Fruit fly (Drosophila melanogaster) whole organism, embryonic: ENCODE data around the gene fwd.

Source experiments
- BEAF-32 ChIP-seq: fragments of 200-800 bp; sonication (Bioruptor generic); optimal IDR thresholded peaks from 3 replicates; lab custom pipeline; 2017; ENCODE audit warnings: missing biosample characterization, missing genetic modification characterization, mild to moderate bottlenecking, moderate library complexity, missing genetic modification reagents
- CG10565 ChIP-seq: fragments of 200-800 bp; sonication (Bioruptor generic); optimal IDR thresholded peaks from 3 replicates; lab custom pipeline; 2016; ENCODE audit warnings: missing biosample characterization, mild to moderate bottlenecking, missing genetic modification characterization
- CG10959 ChIP-seq: fragments of 200-800 bp; sonication (Bioruptor generic); IDR thresholded peaks from 2 replicates; pipeline ENCODE4 v1.3.6; 2022; ENCODE audit warnings: missing biosample characterization, missing genetic modification characterization
- CG11085 ChIP-seq: fragments of 200-800 bp; sonication (Bioruptor generic); IDR thresholded peaks from 2 replicates; pipeline ENCODE4 v1.3.6; 2022; ENCODE audit warnings: missing biosample characterization, missing genetic modification characterization
- CG12769 ChIP-seq: fragments of 200-800 bp; sonication (Bioruptor generic); optimal IDR thresholded peaks from 2 replicates; lab custom pipeline; 2019; ENCODE audit warnings: missing biosample characterization, mild to moderate bottlenecking, missing genetic modification characterization, moderate library complexity
- CG13287 ChIP-seq: fragments of 200-800 bp; sonication (Bioruptor generic); IDR thresholded peaks from 2 replicates; pipeline ENCODE4 v1.3.6; 2022; ENCODE audit warnings: missing biosample characterization, missing genetic modification characterization; ENCODE audit not compliant: partially characterized antibody
- CG1603 ChIP-seq: fragments of 200-800 bp; sonication (Bioruptor generic); optimal IDR thresholded peaks from 2 replicates; lab custom pipeline; 2019; ENCODE audit warnings: missing biosample characterization, mild to moderate bottlenecking, missing genetic modification characterization, moderate library complexity
- CG16779 ChIP-seq: fragments of 200-800 bp; sonication (Bioruptor generic); IDR thresholded peaks from 2 replicates; pipeline ENCODE4 v1.3.6; 2022; ENCODE audit warnings: missing biosample characterization, missing genetic modification characterization
- CG16863 ChIP-seq: fragments of 200-800 bp; sonication (Bioruptor generic); optimal IDR thresholded peaks from 3 replicates; lab custom pipeline; 2016; ENCODE audit warnings: missing biosample characterization, missing genetic modification characterization
- CG18011 ChIP-seq: fragments of 200-800 bp; sonication (Bioruptor generic); optimal IDR thresholded peaks from 2 replicates; lab custom pipeline; 2017; ENCODE audit warnings: missing biosample characterization, missing genetic modification characterization, mild to moderate bottlenecking, moderate library complexity, missing genotype
- CG2712 ChIP-seq: fragments of 200-800 bp; optimal IDR thresholded peaks from 3 replicates; lab custom pipeline; 2019; ENCODE audit warnings: missing biosample characterization, mild to moderate bottlenecking, missing genetic modification characterization, moderate library complexity
- CG4820 ChIP-seq: fragments of 200-800 bp; sonication (Bioruptor generic); optimal IDR thresholded peaks from 3 replicates; lab custom pipeline; 2016; ENCODE audit warnings: missing biosample characterization, missing genetic modification characterization
- CG6683 ChIP-seq: fragments of 200-800 bp; sonication (Bioruptor generic); optimal IDR thresholded peaks from 2 replicates; lab custom pipeline; 2017; ENCODE audit warnings: missing biosample characterization, mild to moderate bottlenecking, missing genetic modification characterization, missing genetic modification reagents
- CG6765 ChIP-seq: fragments of 200-800 bp; sonication (Bioruptor generic); optimal IDR thresholded peaks from 3 replicates; lab custom pipeline; 2017; ENCODE audit warnings: missing biosample characterization, mild to moderate bottlenecking, missing genetic modification characterization
- CG7372 ChIP-seq: fragments of 200-800 bp; sonication (Bioruptor generic); IDR thresholded peaks from 2 replicates; pipeline ENCODE4 v1.3.6; 2022; ENCODE audit warnings: missing biosample characterization, missing genetic modification characterization
- CG9215 ChIP-seq: fragments of 200-800 bp; sonication (Bioruptor generic); IDR thresholded peaks from 2 replicates; pipeline ENCODE4 v1.3.6; 2022; ENCODE audit warnings: missing biosample characterization, missing genetic modification characterization
- Deaf1 ChIP-seq: fragments of 200-800 bp; optimal IDR thresholded peaks from 3 replicates; lab custom pipeline; 2019; ENCODE audit warnings: missing biosample characterization, mild to moderate bottlenecking, missing genetic modification characterization, moderate library complexity
- Jarid2 ChIP-seq: fragments of 200-800 bp; sonication (Bioruptor generic); optimal IDR thresholded peaks from 3 replicates; lab custom pipeline; 2017; ENCODE audit warnings: mild to moderate bottlenecking, missing biosample characterization, missing genetic modification reagents, missing genetic modification characterization
- MTF-1 ChIP-seq: fragments of 200-800 bp; sonication (Bioruptor generic); optimal IDR thresholded peaks from 2 replicates; lab custom pipeline; 2018; ENCODE audit warnings: missing biosample characterization, mild to moderate bottlenecking, missing genetic modification characterization, borderline replicate concordance
- Med ChIP-seq: fragments of 200-800 bp; sonication (Bioruptor generic); peaks from one replicate; lab custom pipeline; 2016; ENCODE audit warnings: missing biosample characterization, missing genetic modification characterization, mild to moderate bottlenecking, inconsistent platforms, moderate library complexity
- Sox102F ChIP-seq: fragments of 200-800 bp; sonication (Bioruptor generic); optimal IDR thresholded peaks from 2 replicates; lab custom pipeline; 2018; ENCODE audit warnings: missing biosample characterization, mild to moderate bottlenecking, missing genetic modification characterization, moderate library complexity
- Ssrp ChIP-seq: fragments of 200-800 bp; sonication (Bioruptor generic); optimal IDR thresholded peaks from 2 replicates; lab custom pipeline; 2018; ENCODE audit warnings: missing biosample characterization, mild to moderate bottlenecking, missing genetic modification characterization, moderate library complexity
- ac ChIP-seq: fragments of 200-800 bp; sonication (Bioruptor generic); optimal IDR thresholded peaks from 3 replicates; lab custom pipeline; 2017; ENCODE audit warnings: missing biosample characterization, mild to moderate bottlenecking, missing genetic modification characterization
- ato ChIP-seq: fragments of 200-800 bp; sonication (Bioruptor generic); IDR thresholded peaks from 2 replicates; pipeline ENCODE4 v1.3.6; 2022; ENCODE audit warnings: missing biosample characterization, missing genetic modification characterization; ENCODE audit not compliant: partially characterized antibody
- cad ChIP-seq: fragments of >200 bp; optimal IDR thresholded peaks from 2 replicates; lab custom pipeline; 2017; ENCODE audit warnings: missing biosample characterization, missing genetic modification characterization
- crc ChIP-seq: fragments of 200-800 bp; sonication (Bioruptor generic); optimal IDR thresholded peaks from 2 replicates; lab custom pipeline; 2016; ENCODE audit warnings: missing biosample characterization, missing genetic modification characterization
- crp ChIP-seq, 2 experiments: fragments of 200-800 bp; sonication (Bioruptor generic); optimal IDR thresholded peaks; 2 replicates in 1 of 2; 3 replicates in 1 of 2; lab custom pipeline; 2017; ENCODE audit warnings: missing biosample characterization in 2 of 2, missing genetic modification characterization in 2 of 2, mild to moderate bottlenecking in 1 of 2, moderate library complexity in 1 of 2
- da ChIP-seq: fragments of 200-800 bp; sonication (Bioruptor generic); optimal IDR thresholded peaks from 2 replicates; lab custom pipeline; 2016; ENCODE audit warnings: missing biosample characterization, missing genetic modification characterization
- danr ChIP-seq: fragments of 200-800 bp; sonication (Bioruptor generic); IDR thresholded peaks from 2 replicates; pipeline ENCODE4 v1.3.6; 2022; ENCODE audit warnings: missing biosample characterization, missing genetic modification characterization
- disco-r ChIP-seq: fragments of 200-800 bp; sonication (Bioruptor generic); optimal IDR thresholded peaks from 2 replicates; lab custom pipeline; 2016; ENCODE audit warnings: missing biosample characterization, missing genetic modification characterization
- dm ChIP-seq: fragments of 200-800 bp; sonication (Bioruptor generic); optimal IDR thresholded peaks from 3 replicates; lab custom pipeline; 2016; ENCODE audit warnings: missing biosample characterization, missing genetic modification characterization
- emc ChIP-seq: fragments of 200-800 bp; sonication (Bioruptor generic); optimal IDR thresholded peaks from 2 replicates; lab custom pipeline; 2016; ENCODE audit warnings: missing biosample characterization, missing genetic modification characterization
- ems ChIP-seq: fragments of 200-800 bp; sonication (Bioruptor generic); optimal IDR thresholded peaks from 3 replicates; lab custom pipeline; 2016; ENCODE audit warnings: missing biosample characterization, missing genetic modification characterization
- eve ChIP-seq, 2 experiments: fragments of >200 bp; optimal IDR thresholded peaks; 2 replicates each; lab custom pipeline; 2017; ENCODE audit warnings: missing biosample characterization in 2 of 2, missing genetic modification characterization in 2 of 2
- fu2 ChIP-seq: fragments of 200-800 bp; sonication (Bioruptor generic); optimal IDR thresholded peaks from 2 replicates; lab custom pipeline; 2016; ENCODE audit warnings: missing biosample characterization, missing genetic modification characterization
- gsb-n ChIP-seq: fragments of 200-800 bp; sonication (Bioruptor generic); optimal IDR thresholded peaks from 3 replicates; lab custom pipeline; 2018; ENCODE audit warnings: missing biosample characterization, mild to moderate bottlenecking, missing genetic modification characterization
- ind ChIP-seq: fragments of 200-800 bp; sonication (Bioruptor generic); optimal IDR thresholded peaks from 3 replicates; lab custom pipeline; 2016; ENCODE audit warnings: missing biosample characterization, missing genetic modification characterization
- lbe ChIP-seq: fragments of 200-800 bp; sonication (Bioruptor generic); optimal IDR thresholded peaks from 2 replicates; lab custom pipeline; 2016; ENCODE audit warnings: missing biosample characterization, mild to moderate bottlenecking, missing genetic modification characterization
- luna ChIP-seq: fragments of 200-800 bp; sonication (Bioruptor generic); optimal IDR thresholded peaks from 2 replicates; lab custom pipeline; 2016; ENCODE audit warnings: missing biosample characterization, missing genetic modification characterization
- nerfin-1 ChIP-seq: fragments of 200-800 bp; sonication (Bioruptor generic); optimal IDR thresholded peaks from 3 replicates; lab custom pipeline; 2019; ENCODE audit warnings: missing biosample characterization, mild to moderate bottlenecking, missing genetic modification characterization, moderate library complexity
- pfk ChIP-seq: fragments of 200-800 bp; sonication (Bioruptor generic); optimal IDR thresholded peaks from 2 replicates; lab custom pipeline; 2018; ENCODE audit warnings: missing biosample characterization, mild to moderate bottlenecking, missing genetic modification characterization, moderate library complexity
- pho ChIP-seq: fragments of 200-800 bp; sonication (Bioruptor generic); optimal IDR thresholded peaks from 2 replicates; lab custom pipeline; 2016; ENCODE audit warnings: missing biosample characterization, missing genetic modification characterization
- schlank ChIP-seq: fragments of 200-800 bp; sonication (Bioruptor generic); optimal IDR thresholded peaks from 2 replicates; lab custom pipeline; 2018; ENCODE audit warnings: missing biosample characterization, mild to moderate bottlenecking, missing genetic modification characterization
- slou ChIP-seq: fragments of 200-800 bp; sonication (Bioruptor generic); optimal IDR thresholded peaks from 3 replicates; lab custom pipeline; 2016; ENCODE audit warnings: missing biosample characterization, missing genetic modification characterization
- stwl ChIP-seq: fragments of 200-800 bp; sonication (Bioruptor generic); optimal IDR thresholded peaks from 3 replicates; lab custom pipeline; 2018; ENCODE audit warnings: missing biosample characterization, mild to moderate bottlenecking, missing genetic modification characterization, moderate library complexity
- usp ChIP-seq: fragments of >200 bp; optimal IDR thresholded peaks from 2 replicates; lab custom pipeline; 2017; ENCODE audit warnings: missing biosample characterization, missing genetic modification characterization
- vnd ChIP-seq: fragments of 200-800 bp; sonication (Bioruptor generic); IDR thresholded peaks from 3 replicates; pipeline ENCODE4 v1.3.6; 2022; ENCODE audit warnings: missing biosample characterization, missing genetic modification characterization; ENCODE audit not compliant: partially characterized antibody
- vvl ChIP-seq: fragments of 200-800 bp; sonication (Bioruptor generic); IDR thresholded peaks from 2 replicates; pipeline ENCODE4 v1.3.6; 2022; ENCODE audit warnings: missing biosample characterization, missing genetic modification characterization
- zen ChIP-seq: fragments of 200-800 bp; sonication (Bioruptor generic); optimal IDR thresholded peaks from 3 replicates; lab custom pipeline; 2018; ENCODE audit warnings: missing biosample characterization, mild to moderate bottlenecking, missing genetic modification characterization, moderate library complexity

Gene fwd

dm6 chr3L:270760-271500, 48.8 kb downstream of the fwd start, which contains the start of gene miple2 (continued):
- no peak for TF ChIP-seq Sox102F
- no peak for TF ChIP-seq MTF-1 (GFP tag; lab: Kevin White, UChicago)
- peak; percentile 3 for TF ChIP-seq pho (GFP tag; lab: Kevin White, UChicago)
- no peak for TF ChIP-seq danr (GFP tag; lab: Robert Waterston, UW)
- no peak for TF ChIP-seq Jarid2
- no peak for TF ChIP-seq emc (GFP tag; lab: Kevin White, UChicago)
- TF ChIP-seq stwl: no peak
- TF ChIP-seq CG1603 (tag; lab: Kevin White, UChicago): peak; percentile 8
- TF ChIP-seq CG6765 (GFP tag; lab: Kevin White, UChicago): peak; percentile 38
- TF ChIP-seq pfk (GFP tag; lab: Kevin White, UChicago): peak; percentile 66
- TF ChIP-seq luna (GFP tag; lab: Kevin White, UChicago): peak; percentile 3
- peak; percentile 55 for TF ChIP-seq CG16863 (GFP tag; lab: Kevin White, UChicago)
- TF ChIP-seq ind (GFP tag; lab: Kevin White, UChicago): peak; percentile 23
- no peak for TF ChIP-seq lbe
- no peak for TF ChIP-seq CG16779 (GFP tag; lab: Robert Waterston, UW)
- no peak for TF ChIP-seq slou
- peak; percentile 32 for TF ChIP-seq Deaf1 (tag; lab: Kevin White, UChicago)
- TF ChIP-seq vvl (GFP tag; lab: Robert Waterston, UW): no peak
- TF ChIP-seq eve (GFP tag; optimal IDR thresholded peaks at IDR 0.05; lab: Kevin White, UChicago): no peak
- TF ChIP-seq gsb-n (tag; lab: Kevin White, UChicago): peak; percentile 58
- TF ChIP-seq BEAF-32 (GFP tag; lab: Kevin White, UChicago): no peak
- TF ChIP-seq ato (GFP tag; lab: Robert Waterston, UW): no peak
- peak; percentile 38 for TF ChIP-seq CG4820 (GFP tag; lab: Kevin White, UChicago)
- TF ChIP-seq Ssrp: peak; percentile 35
- TF ChIP-seq fu2 (GFP tag; lab: Kevin White, UChicago): no peak
- no peak for TF ChIP-seq CG11085 (GFP tag; lab: Robert Waterston, UW)
- TF ChIP-seq CG2712 (tag; lab: Kevin White, UChicago): peak; percentile 59
- TF ChIP-seq zen (tag; lab: Kevin White, UChicago): no peak
- peak; percentile 59 for TF ChIP-seq CG12769
- no peak for TF ChIP-seq da
- no peak for TF ChIP-seq CG10565 (GFP tag; lab: Kevin White, UChicago)
- TF ChIP-seq crc (GFP tag; lab: Kevin White, UChicago): peak; percentile 19
- TF ChIP-seq Med (GFP tag; lab: Kevin White, UChicago): peak; percentile 66
- no peak for TF ChIP-seq ems (GFP tag; lab: Kevin White, UChicago)
- TF ChIP-seq usp (GFP tag; lab: Kevin White, UChicago): no peak
- TF ChIP-seq ac: peak; percentile 40
- TF ChIP-seq CG10959 (GFP tag; lab: Robert Waterston, UW): no peak
- no peak for TF ChIP-seq cad (GFP tag; lab: Kevin White, UChicago)
- TF ChIP-seq vnd (GFP tag; lab: Robert Waterston, UW): no peak
- no peak for TF ChIP-seq crp (GFP tag; optimal IDR thresholded peaks at IDR 0.05; lab: Kevin White, UChicago)
- TF ChIP-seq CG6683 (GFP tag; lab: Kevin White, UChicago): peak; percentile 56
- TF ChIP-seq CG9215 (GFP tag; lab: Robert Waterston, UW): no peak
- TF ChIP-seq schlank (tag; lab: Kevin White, UChicago): no peak
- TF ChIP-seq dm (GFP tag; lab: Kevin White, UChicago): peak; percentile 44
- TF ChIP-seq nerfin-1 (tag; lab: Kevin White, UChicago): peak; percentile 55
- no peak for TF ChIP-seq CG13287
- peak; percentile 38 for TF ChIP-seq CG18011 (GFP tag; lab: Kevin White, UChicago)
- TF ChIP-seq disco-r (GFP tag; lab: Kevin White, UChicago): peak; percentile 40
- no peak for TF ChIP-seq CG7372 (GFP tag; lab: Robert Waterston, UW)
